Fruit fly (Drosophila melanogaster) whole organism, embryonic: ENCODE data around the gene Top3beta.
A peak's percentile ranks its signal among the peaks of the same experiment; 100 is the strongest.

Experiments
- Bgb ChIP-seq: fragments of 200-800 bp; sonication (Bioruptor generic); IDR thresholded peaks from 2 replicates; pipeline ENCODE4 v1.3.6; 2022; ENCODE audit warnings: missing biosample characterization, missing genetic modification characterization; ENCODE audit not compliant: partially characterized antibody
- CG1024 ChIP-seq: fragments of 200-800 bp; sonication (Bioruptor generic); IDR thresholded peaks from 2 replicates; pipeline ENCODE4 v1.3.6; 2022; ENCODE audit warnings: missing biosample characterization, missing genetic modification characterization
- CG10274 ChIP-seq: fragments of 200-800 bp; sonication (Bioruptor generic); optimal IDR thresholded peaks from 3 replicates; lab custom pipeline; 2017; ENCODE audit warnings: missing biosample characterization, mild to moderate bottlenecking, missing genetic modification characterization
- CG11723 ChIP-seq: fragments of 200-800 bp; sonication (Bioruptor generic); optimal IDR thresholded peaks from 2 replicates; lab custom pipeline; 2017; ENCODE audit warnings: missing biosample characterization, mild to moderate bottlenecking, missing genetic modification characterization
- CG12071 ChIP-seq: fragments of 200-800 bp; sonication (Bioruptor generic); optimal IDR thresholded peaks from 3 replicates; lab custom pipeline; 2018; ENCODE audit warnings: missing biosample characterization, mild to moderate bottlenecking, missing genetic modification characterization
- CG12769 ChIP-seq: fragments of 200-800 bp; sonication (Bioruptor generic); optimal IDR thresholded peaks from 2 replicates; lab custom pipeline; 2019; ENCODE audit warnings: missing biosample characterization, mild to moderate bottlenecking, missing genetic modification characterization, moderate library complexity
- CG14667 ChIP-seq: fragments of 200-800 bp; sonication (Bioruptor generic); IDR thresholded peaks from 2 replicates; pipeline ENCODE4 v1.3.6; 2022; ENCODE audit warnings: missing biosample characterization, missing genetic modification characterization
- CG15269 ChIP-seq: fragments of 200-800 bp; sonication (Bioruptor generic); optimal IDR thresholded peaks from 2 replicates; lab custom pipeline; 2018; ENCODE audit warnings: missing biosample characterization, mild to moderate bottlenecking, missing genetic modification characterization, moderate library complexity
- CG17361 ChIP-seq: fragments of 200-800 bp; sonication (Bioruptor generic); IDR thresholded peaks from 3 replicates; pipeline ENCODE4 v1.3.6; 2022; ENCODE audit warnings: missing biosample characterization, missing genetic modification characterization
- CG17385 ChIP-seq: fragments of 200-800 bp; sonication (Bioruptor generic); optimal IDR thresholded peaks from 3 replicates; lab custom pipeline; 2018; ENCODE audit warnings: missing biosample characterization, mild to moderate bottlenecking, missing genetic modification characterization
- CG17912 ChIP-seq: fragments of 200-800 bp; sonication (Bioruptor generic); optimal IDR thresholded peaks from 2 replicates; lab custom pipeline; 2018; ENCODE audit warnings: missing biosample characterization, mild to moderate bottlenecking, missing genetic modification characterization
- CG2712 ChIP-seq: fragments of 200-800 bp; optimal IDR thresholded peaks from 3 replicates; lab custom pipeline; 2019; ENCODE audit warnings: missing biosample characterization, mild to moderate bottlenecking, missing genetic modification characterization, moderate library complexity
- CG32772 ChIP-seq: fragments of 200-800 bp; sonication (Bioruptor generic); IDR thresholded peaks from 2 replicates; pipeline ENCODE4 v1.3.6; 2022; ENCODE audit warnings: missing biosample characterization, missing genetic modification characterization
- CG4707 ChIP-seq: fragments of 200-800 bp; sonication (Bioruptor generic); optimal IDR thresholded peaks from 2 replicates; lab custom pipeline; 2018; ENCODE audit warnings: missing biosample characterization, mild to moderate bottlenecking, missing genetic modification characterization, moderate library complexity
- CG6813 ChIP-seq: fragments of 200-800 bp; sonication (Bioruptor generic); optimal IDR thresholded peaks from 2 replicates; lab custom pipeline; 2017; ENCODE audit warnings: missing biosample characterization, missing genetic modification characterization, mild to moderate bottlenecking, moderate library complexity, missing genetic modification reagents
- CG7357 ChIP-seq: fragments of 200-800 bp; sonication (Bioruptor generic); IDR thresholded peaks from 3 replicates; pipeline ENCODE4 v1.3.6; 2022; ENCODE audit warnings: missing biosample characterization, missing genetic modification characterization
- CG8290 ChIP-seq, 3 experiments: fragments of 200-800 bp; sonication (Bioruptor generic); optimal IDR thresholded peaks; 2 replicates each; lab custom pipeline; 2016 to 2019; ENCODE audit warnings: missing biosample characterization in 3 of 3, missing genetic modification characterization in 3 of 3, mild to moderate bottlenecking in 2 of 3, moderate library complexity in 1 of 3
- CG8478 ChIP-seq: fragments of >200 bp; optimal IDR thresholded peaks from 2 replicates; lab custom pipeline; 2018
- CG8765 ChIP-seq: fragments of 200-800 bp; sonication (Bioruptor generic); IDR thresholded peaks from 2 replicates; pipeline ENCODE4 v1.3.6; 2022; ENCODE audit warnings: missing biosample characterization, missing genetic modification characterization
- D19A ChIP-seq: fragments of 200-800 bp; optimal IDR thresholded peaks from 3 replicates; lab custom pipeline; 2019; ENCODE audit warnings: missing biosample characterization, mild to moderate bottlenecking, missing genetic modification characterization, moderate library complexity
- Drgx ChIP-seq: fragments of 200-800 bp; sonication (Bioruptor generic); IDR thresholded peaks from 2 replicates; pipeline ENCODE4 v1.3.6; 2022; ENCODE audit warnings: missing biosample characterization, missing genetic modification characterization
- Eip74EF ChIP-seq, 2 experiments: fragments of 200-800 bp in 1 of 2; fragments of >200 bp in 1 of 2; sonication (Bioruptor generic) in 1 of 2; optimal IDR thresholded peaks; 2 replicates each; lab custom pipeline; 2017 to 2019; ENCODE audit warnings: missing biosample characterization in 2 of 2, missing genetic modification characterization in 2 of 2, mild to moderate bottlenecking in 1 of 2, moderate library complexity in 1 of 2
- Hand ChIP-seq: fragments of 200-800 bp; sonication (Bioruptor generic); optimal IDR thresholded peaks from 2 replicates; lab custom pipeline; 2017; ENCODE audit warnings: mild to moderate bottlenecking, missing biosample characterization, missing genetic modification reagents, missing genetic modification characterization
- Hr78 ChIP-seq, 2 experiments: fragments of 200-800 bp in 1 of 2; fragments of >200 bp in 1 of 2; sonication (Bioruptor generic) in 1 of 2; optimal IDR thresholded peaks; 2 replicates each; lab custom pipeline; 2017 to 2019; ENCODE audit warnings: missing biosample characterization in 2 of 2, missing genetic modification characterization in 2 of 2, mild to moderate bottlenecking in 1 of 2, moderate library complexity in 1 of 2
- Med ChIP-seq: fragments of 200-800 bp; sonication (Bioruptor generic); peaks from one replicate; lab custom pipeline; 2016; ENCODE audit warnings: missing biosample characterization, missing genetic modification characterization, mild to moderate bottlenecking, inconsistent platforms, moderate library complexity
- Ssrp ChIP-seq: fragments of 200-800 bp; sonication (Bioruptor generic); optimal IDR thresholded peaks from 2 replicates; lab custom pipeline; 2018; ENCODE audit warnings: missing biosample characterization, mild to moderate bottlenecking, missing genetic modification characterization, moderate library complexity
- Usf ChIP-seq: fragments of 200-800 bp; sonication (Bioruptor generic); optimal IDR thresholded peaks from 2 replicates; lab custom pipeline; 2017; ENCODE audit warnings: missing genotype, missing biosample characterization, missing genetic modification characterization
- bsh ChIP-seq, 2 experiments: fragments of 200-800 bp; sonication (Bioruptor generic); optimal IDR thresholded peaks; 2 replicates each; lab custom pipeline; 2017 to 2018; ENCODE audit warnings: mild to moderate bottlenecking in 2 of 2, missing biosample characterization in 2 of 2, missing genetic modification characterization in 2 of 2, moderate library complexity in 1 of 2
- crp ChIP-seq, 2 experiments: fragments of 200-800 bp; sonication (Bioruptor generic); optimal IDR thresholded peaks; 2 replicates in 1 of 2; 3 replicates in 1 of 2; lab custom pipeline; 2017; ENCODE audit warnings: missing biosample characterization in 2 of 2, missing genetic modification characterization in 2 of 2, mild to moderate bottlenecking in 1 of 2, moderate library complexity in 1 of 2
- fd64A ChIP-seq: fragments of 200-800 bp; sonication (Bioruptor generic); optimal IDR thresholded peaks from 3 replicates; lab custom pipeline; 2018; ENCODE audit warnings: missing biosample characterization, mild to moderate bottlenecking, missing genetic modification characterization
- inv ChIP-seq: fragments of 200-800 bp; sonication (Bioruptor generic); IDR thresholded peaks from 2 replicates; pipeline ENCODE4 v1.3.6; 2022; ENCODE audit warnings: missing biosample characterization, missing genetic modification characterization; ENCODE audit not compliant: partially characterized antibody
- lab ChIP-seq: fragments of 200-800 bp; sonication (Bioruptor generic); optimal IDR thresholded peaks from 3 replicates; lab custom pipeline; 2017; ENCODE audit warnings: missing biosample characterization, missing genetic modification characterization, mild to moderate bottlenecking, moderate library complexity, missing genetic modification reagents
- nom ChIP-seq: fragments of 200-800 bp; sonication (Bioruptor generic); optimal IDR thresholded peaks from 2 replicates; lab custom pipeline; 2017; ENCODE audit warnings: missing biosample characterization, missing genetic modification characterization, mild to moderate bottlenecking, moderate library complexity, missing genetic modification reagents
- org-1 ChIP-seq: fragments of 200-800 bp; sonication (Bioruptor generic); optimal IDR thresholded peaks from 2 replicates; lab custom pipeline; 2017; ENCODE audit warnings: missing biosample characterization, missing genetic modification characterization
- row ChIP-seq: fragments of 200-800 bp; sonication (Bioruptor generic); IDR thresholded peaks from 3 replicates; pipeline ENCODE4 v1.3.6; 2022; ENCODE audit warnings: missing biosample characterization, missing genetic modification characterization
- sens ChIP-seq: fragments of 200-800 bp; sonication (Bioruptor generic); peaks from one replicate; lab custom pipeline; 2016; ENCODE audit warnings: missing biosample characterization, missing genetic modification characterization
- sr ChIP-seq: fragments of 200-800 bp; sonication (Bioruptor generic); IDR thresholded peaks from 3 replicates; pipeline ENCODE4 v1.3.6; 2022; ENCODE audit warnings: missing biosample characterization, missing genetic modification characterization
- zfh1 ChIP-seq: fragments of 200-800 bp; sonication (Bioruptor generic); IDR thresholded peaks from 3 replicates; pipeline ENCODE4 v1.3.6; 2022; ENCODE audit warnings: missing biosample characterization, missing genetic modification characterization

Top3beta gene

dm6 chrX:6332988-6333719 is 45.4 kb upstream of the Top3beta start (continued):
- TF ChIP-seq Hr78 (GFP tag; optimal IDR thresholded peaks at IDR 0.05; lab: Kevin White, UChicago), result peak in 1 of 2 experiments; percentile 76
- TF ChIP-seq bsh (GFP tag; optimal IDR thresholded peaks at IDR 0.05; lab: Kevin White, UChicago), result peak; percentile 5 to 28
- TF ChIP-seq CG4707 (GFP tag; lab: Kevin White, UChicago), result no peak
- no peak for TF ChIP-seq zfh1 (GFP tag; lab: Robert Waterston, UW)
- TF ChIP-seq CG17361 (GFP tag; lab: Robert Waterston, UW), result peak; percentile 24; the same call in 1 of the 3 replicates
- TF ChIP-seq crp (GFP tag; optimal IDR thresholded peaks at IDR 0.05; lab: Kevin White, UChicago), result no peak
- TF ChIP-seq Hand (GFP tag; lab: Kevin White, UChicago), result no peak
- TF ChIP-seq fd64A, result no peak
- no peak for TF ChIP-seq CG8290 (GFP tag; optimal IDR thresholded peaks at IDR 0.05; lab: Kevin White, UChicago)
- peak in 1 of 2 experiments; percentile 18 for TF ChIP-seq CG8290 (tag; optimal IDR thresholded peaks at IDR 0.05; lab: Kevin White, UChicago)
- TF ChIP-seq CG10274 (GFP tag; lab: Kevin White, UChicago), result no peak
- no peak for TF ChIP-seq CG1024 (GFP tag; lab: Robert Waterston, UW)
- no peak for TF ChIP-seq CG12071 (GFP tag; lab: Kevin White, UChicago)
- 0 out of 2 replicates have a peak, but pooled peaks have one; percentile 16 for TF ChIP-seq CG32772
- no peak for TF ChIP-seq Bgb (GFP tag; lab: Robert Waterston, UW)
- TF ChIP-seq CG17912 (GFP tag; lab: Kevin White, UChicago), result no peak
- TF ChIP-seq row, result peak; percentile 39; the same call in 2 of the 3 replicates
- no peak for TF ChIP-seq inv (GFP tag; lab: Robert Waterston, UW)
- TF ChIP-seq org-1 (GFP tag; lab: Kevin White, UChicago), result no peak
- peak; percentile 1 for TF ChIP-seq CG2712 (tag; lab: Kevin White, UChicago)
- TF ChIP-seq CG14667 (GFP tag; lab: Robert Waterston, UW), result no peak
- TF ChIP-seq CG15269, result peak; percentile 12
- TF ChIP-seq Eip74EF (GFP tag; optimal IDR thresholded peaks at IDR 0.05; lab: Kevin White, UChicago), result peak in 1 of 2 experiments; percentile 26
- no peak for TF ChIP-seq CG11723
- peak; percentile 42; the same call in 1 of the 2 replicates for TF ChIP-seq Drgx
- TF ChIP-seq sens, result peak; percentile 57
- TF ChIP-seq CG17385 (GFP tag; lab: Kevin White, UChicago), result no peak
- TF ChIP-seq lab, result peak; percentile 7
- peak; percentile 12 for TF ChIP-seq nom (GFP tag; lab: Kevin White, UChicago)
- no peak for TF ChIP-seq CG8765
- TF ChIP-seq CG6813 (GFP tag; lab: Kevin White, UChicago), result no peak
- peak; percentile 6 for TF ChIP-seq D19A
- 0 out of 3 replicates have a peak, but pooled peaks have one; percentile 10 for TF ChIP-seq sr (GFP tag; lab: Robert Waterston, UW)
- no peak for TF ChIP-seq CG7357 (GFP tag; lab: Robert Waterston, UW)
- TF ChIP-seq Ssrp, result peak; percentile 7
- TF ChIP-seq Med, result peak; percentile 60
- no peak for TF ChIP-seq Usf
- peak; percentile 6 for TF ChIP-seq CG12769 (tag; lab: Kevin White, UChicago)
- no peak for TF ChIP-seq CG8478 (lab: Kevin White, UChicago)
- TF ChIP-seq, all 482 proteins: peak for 30
